Fruit fly (Drosophila melanogaster): ENCODE results near the gene CG14561.

Gene CG14561

dm6 chr3L:22065694-22066093 lies at the start of gene CG14561:
Gene CG14561, plus strand, starts transcription at chr3L:22065907.
- no peak for TF ChIP-seq CG8478 (optimal IDR thresholded peaks at IDR 0.05)
- peak; percentile 16 to 41 for TF ChIP-seq CTCF (optimal IDR thresholded peaks at IDR 0.05)

DNA sequence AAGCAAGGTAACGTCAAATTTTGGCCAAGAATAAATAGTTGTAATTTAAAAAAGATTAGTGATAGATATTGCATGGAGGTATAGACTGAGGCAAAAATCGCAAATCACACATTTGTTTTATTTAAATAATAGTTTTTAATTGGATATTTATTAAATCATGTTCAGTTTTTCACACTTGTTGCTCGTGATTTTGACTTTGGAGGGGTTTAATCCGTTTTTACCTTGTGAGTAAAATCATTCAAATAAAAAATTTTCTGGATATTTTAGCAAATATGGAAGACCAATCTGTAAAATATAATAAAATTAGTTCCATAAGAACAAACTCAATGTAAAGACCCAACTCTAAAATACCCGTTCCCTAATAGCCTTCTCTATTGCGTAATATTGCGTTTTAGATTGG lies 37.5 kb upstream of the CG14561 start, which contains the start of gene CG7140:
CG7140 (minus strand) TSS at position 101 of the 400 bp plus-strand sequence.
- TF ChIP-seq CTCF (optimal IDR thresholded peaks at IDR 0.05) (no peak), CG8478 (optimal IDR thresholded peaks at IDR 0.05) (no peak)

dm6 chr3L:22029670-22030069 lies 36.0 kb upstream of the CG14561 start, which contains the start of gene CG43392:
Gene CG43392, minus strand, starts transcription at chr3L:22029770.
- no peak for TF ChIP-seq CG8478 (optimal IDR thresholded peaks at IDR 0.05)
- TF ChIP-seq CTCF (optimal IDR thresholded peaks at IDR 0.05): no peak

DNA sequence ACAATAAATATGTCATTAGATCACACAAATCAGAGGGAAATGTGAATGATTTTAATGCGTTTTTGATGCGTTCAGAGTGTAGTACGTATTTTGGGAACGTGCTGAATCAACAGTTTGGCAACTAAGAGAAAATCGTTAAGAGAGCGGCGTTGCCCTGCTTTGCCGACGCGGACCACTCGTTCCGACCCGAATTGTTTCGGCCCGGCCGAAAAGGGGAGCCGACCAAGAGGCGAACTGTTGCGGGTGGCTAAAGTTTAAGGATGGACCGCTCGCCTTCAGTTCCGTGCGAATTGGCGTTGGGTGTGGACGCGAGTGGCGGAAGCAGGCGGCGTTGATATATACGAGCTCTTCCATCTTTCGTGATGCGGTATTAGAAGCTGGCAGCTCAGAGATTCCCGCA lies 31.0 kb upstream of the CG14561 start, which contains the start of gene Oct-TyrR:
Oct-TyrR (plus strand) TSS at position 287 of the 400 bp plus-strand sequence.
- TF ChIP-seq CG8478 (optimal IDR thresholded peaks at IDR 0.05) (no peak), CTCF (optimal IDR thresholded peaks at IDR 0.05) (no peak)

dm6 chr3L:22051152-22051551 lies 14.6 kb upstream of the CG14561 start:
- TF ChIP-seq CTCF (optimal IDR thresholded peaks at IDR 0.05) (no peak), CG8478 (optimal IDR thresholded peaks at IDR 0.05) (no peak)

dm6 chr3L:22053343-22053742 lies 12.4 kb upstream of the CG14561 start:
- no peak for TF ChIP-seq CG8478 (optimal IDR thresholded peaks at IDR 0.05)
- no peak for TF ChIP-seq CTCF (optimal IDR thresholded peaks at IDR 0.05)

DNA sequence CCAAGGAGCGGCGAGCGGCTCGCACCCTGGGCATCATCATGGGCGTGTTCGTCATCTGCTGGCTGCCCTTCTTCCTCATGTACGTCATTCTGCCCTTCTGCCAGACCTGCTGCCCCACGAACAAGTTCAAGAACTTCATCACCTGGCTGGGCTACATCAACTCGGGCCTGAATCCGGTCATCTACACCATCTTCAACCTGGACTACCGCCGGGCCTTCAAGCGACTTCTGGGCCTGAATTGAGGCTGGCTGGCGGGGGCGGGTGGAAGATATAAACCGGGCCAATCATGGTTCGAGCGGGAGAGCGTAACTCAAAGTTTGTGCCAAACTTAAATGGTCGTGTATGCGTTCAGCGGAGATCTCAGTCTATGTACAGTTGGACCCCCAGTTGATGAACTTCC lies 1.9 kb upstream of the CG14561 start:
- no peak for TF ChIP-seq CG8478 (optimal IDR thresholded peaks at IDR 0.05)

DNA sequence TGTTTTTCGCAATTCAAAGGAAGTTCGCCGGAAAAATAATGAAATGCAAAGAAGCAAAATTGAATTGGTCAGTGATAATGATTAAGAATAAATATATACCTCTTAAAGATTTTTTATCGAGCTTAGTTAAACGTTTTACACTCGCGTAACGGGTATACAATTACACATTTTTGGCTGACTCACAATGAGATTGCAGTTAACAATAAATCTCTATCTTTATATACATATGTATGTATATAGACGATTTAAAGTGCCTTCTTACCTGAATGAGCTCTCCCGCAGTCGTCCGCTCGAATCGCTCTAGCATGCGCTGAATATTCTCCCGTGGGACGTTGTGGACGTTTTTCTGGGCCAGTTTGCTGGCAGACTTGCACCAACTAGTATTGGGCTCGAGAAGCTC lies 4.8 kb downstream of the CG14561 start:
- no peak for TF ChIP-seq CG8478 (optimal IDR thresholded peaks at IDR 0.05)
- TF ChIP-seq CTCF (optimal IDR thresholded peaks at IDR 0.05): no peak

DNA sequence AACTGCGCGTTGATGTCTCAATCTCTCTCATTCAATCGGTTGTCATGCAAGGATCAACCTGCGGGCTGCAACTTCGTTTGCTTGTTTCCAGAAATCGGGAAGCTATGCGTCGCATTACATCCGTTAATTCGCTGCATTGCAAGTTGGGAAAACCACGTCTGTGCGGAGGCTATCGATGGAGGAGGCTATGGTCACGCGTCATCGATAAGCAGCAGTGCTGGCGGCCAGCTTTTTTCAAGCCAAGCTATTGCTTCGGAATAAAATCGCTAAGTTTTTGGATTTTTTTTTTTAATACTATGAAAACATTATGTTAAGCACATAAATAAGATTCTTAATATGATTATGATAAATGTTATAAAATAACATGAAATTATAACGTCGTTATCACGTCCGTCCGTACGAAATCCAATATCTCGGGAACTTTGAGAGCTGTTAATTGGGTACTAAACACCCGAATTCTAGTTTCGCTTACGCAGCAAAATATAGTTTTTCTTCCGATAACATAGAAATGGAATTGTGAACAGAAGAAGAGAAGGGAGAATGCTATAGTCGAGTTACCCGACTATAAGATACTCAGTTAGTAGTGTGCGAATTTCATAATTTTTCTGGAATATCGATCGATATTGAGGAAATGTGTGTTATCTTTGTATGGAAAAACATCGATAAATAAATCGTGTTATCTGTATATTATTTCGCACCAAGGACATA lies 6.1 kb downstream of the CG14561 start, which contains the start of gene CG7139:
CG7139 (minus strand) TSS at position 162 of the 708 bp plus-strand sequence.
- no peak for TF ChIP-seq CTCF (optimal IDR thresholded peaks at IDR 0.05)
- no peak for TF ChIP-seq CG8478 (optimal IDR thresholded peaks at IDR 0.05)

- TF ChIP-seq CTCF (optimal IDR thresholded peaks at IDR 0.05) (no peak), CG8478 (optimal IDR thresholded peaks at IDR 0.05) (no peak)
These were observed 7.1 kb downstream of the CG14561 start for dm6 chr3L:22072824-22073223.

- TF ChIP-seq CG8478 (optimal IDR thresholded peaks at IDR 0.05): no peak
- no peak for TF ChIP-seq CTCF (optimal IDR thresholded peaks at IDR 0.05)
These were observed 8.8 kb downstream of the CG14561 start, which contains the start of gene CG7133 for dm6 chr3L:22074347-22074971. Gene CG7133, minus strand, starts transcription at chr3L:22074523.

DNA sequence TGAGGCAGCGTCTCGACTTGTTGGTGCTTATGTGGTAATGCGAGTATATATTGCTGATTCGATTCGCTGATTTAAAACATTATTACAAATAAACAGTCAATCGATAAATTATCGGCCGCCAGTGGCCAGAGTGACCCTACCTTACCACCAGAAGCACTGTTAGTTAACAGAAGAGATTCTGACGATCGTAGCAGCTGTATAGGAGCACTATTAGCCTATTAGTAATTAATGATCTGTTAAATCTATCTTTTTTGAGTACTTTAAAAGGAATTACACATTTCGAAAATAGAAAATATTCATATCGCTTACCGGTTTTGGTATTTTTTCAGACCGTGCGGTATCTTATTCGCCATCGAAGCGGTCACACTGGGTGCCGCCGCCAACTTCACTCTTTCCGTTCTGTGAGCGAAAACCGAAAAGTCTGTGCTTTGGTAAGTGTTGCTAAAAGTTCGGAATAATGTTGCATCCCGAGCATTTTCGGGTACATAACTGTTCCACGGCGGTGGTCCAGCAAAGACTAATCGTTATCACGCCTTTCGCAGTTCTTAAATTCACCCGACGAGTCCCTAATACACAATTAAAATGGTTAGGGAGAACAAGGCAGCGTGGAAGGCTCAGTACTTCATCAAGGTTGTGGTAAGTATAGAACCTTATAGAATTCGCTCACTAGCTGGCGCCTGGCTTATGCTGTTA lies 10.1 kb downstream of the CG14561 start, which contains the start of the genes CG7130 and RpLP0:
CG7130 (minus strand) TSS at position 51 of the 693 bp plus-strand sequence.
RpLP0 (plus strand) TSS at position 162 of the 693 bp plus-strand sequence.
- TF ChIP-seq CTCF (optimal IDR thresholded peaks at IDR 0.05): peak in 1 of 2 experiments; percentile 29
- no peak for TF ChIP-seq CG8478 (optimal IDR thresholded peaks at IDR 0.05)

dm6 chr3L:22078063-22078462 lies 12.4 kb downstream of the CG14561 start:
- TF ChIP-seq CG8478 (optimal IDR thresholded peaks at IDR 0.05): no peak
- TF ChIP-seq CTCF (optimal IDR thresholded peaks at IDR 0.05): no peak

- TF ChIP-seq CTCF (optimal IDR thresholded peaks at IDR 0.05): no peak
- TF ChIP-seq CG8478 (optimal IDR thresholded peaks at IDR 0.05): no peak
These were observed 14.3 kb downstream of the CG14561 start, which contains the start of gene Sfp79B for dm6 chr3L:22080022-22080421. Gene Sfp79B, plus strand, starts transcription at chr3L:22080322.

DNA sequence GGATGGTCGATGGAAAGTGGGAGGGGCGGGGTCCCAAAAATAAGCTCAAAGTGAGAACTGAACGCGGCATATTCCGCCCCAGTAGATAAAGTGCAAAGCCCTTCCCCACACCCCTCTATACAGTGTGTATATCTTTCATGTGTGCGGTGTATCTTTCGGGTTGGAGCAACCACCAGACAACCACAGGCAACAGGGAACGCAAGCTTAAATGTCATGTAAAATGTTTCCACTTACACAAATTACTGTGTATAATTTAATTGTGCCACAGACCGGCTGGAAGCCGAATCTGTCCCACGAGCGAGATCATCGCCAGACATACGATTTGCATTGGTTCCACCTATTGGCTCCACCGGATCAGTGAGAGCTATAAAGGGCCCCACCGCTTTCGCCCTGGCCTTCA lies 16.7 kb downstream of the CG14561 start, which contains the start of gene msopa:
msopa (plus strand) TSS at position 301 of the 400 bp plus-strand sequence.
- TF ChIP-seq CTCF (optimal IDR thresholded peaks at IDR 0.05) (no peak), CG8478 (optimal IDR thresholded peaks at IDR 0.05) (no peak)
